Fruit fly (Drosophila melanogaster): ENCODE results near the gene CG33939.
A peak's percentile ranks its signal among the peaks of the same experiment; 100 is the strongest.

DNA sequence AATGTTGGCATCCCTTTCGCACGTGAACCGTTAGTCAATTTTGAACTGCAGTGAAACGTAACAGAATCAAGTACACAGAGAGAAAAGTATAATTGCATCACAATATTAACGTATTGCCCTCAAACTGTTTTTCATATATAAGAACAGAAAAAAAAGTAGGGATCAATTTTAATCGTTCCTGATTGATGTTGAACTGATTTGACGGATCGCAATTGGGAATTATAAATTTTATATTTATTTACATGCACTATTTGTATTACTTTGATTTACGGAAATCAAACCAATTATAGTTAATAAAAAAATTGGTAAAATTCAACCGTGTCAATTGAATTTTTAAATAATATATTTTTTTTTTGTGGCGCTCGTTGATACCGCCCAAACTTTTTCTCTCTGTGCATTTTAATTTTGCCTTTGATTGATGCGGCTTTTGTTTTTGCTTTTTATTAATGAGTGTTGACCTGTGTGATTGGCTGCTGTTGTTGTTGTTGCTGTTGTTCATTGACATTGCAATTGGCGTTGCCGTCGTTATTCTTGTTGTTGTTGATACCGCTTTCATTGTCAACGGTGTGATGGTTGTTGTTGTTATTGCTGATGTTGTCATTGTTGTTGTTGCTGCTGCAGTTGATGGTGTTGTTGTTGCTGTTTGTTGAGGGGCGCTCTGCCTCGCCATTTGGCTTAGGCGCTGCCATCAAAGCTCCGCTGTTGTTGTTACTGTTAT lies 22.0 kb downstream of the CG33939 start:
- TF ChIP-seq Pif1A (GFP tag; optimal IDR thresholded peaks at IDR 0.05) (peak; percentile 39), rn (GFP tag; IDR thresholded peaks at IDR 0.05) (no peak), Snoo (tag; optimal IDR thresholded peaks at IDR 0.05) (peak; percentile 79), gl (tag; optimal IDR thresholded peaks at IDR 0.05) (no peak), CG12605 (GFP tag; IDR thresholded peaks at IDR 0.05) (no peak), EcR (GFP tag; optimal IDR thresholded peaks at IDR 0.05) (no peak)
